Worm (Caenorhabditis elegans) whole organism, L2 larva: ENCODE data around the gene dyf-2.

Source experiments
- C34F6.9 ChIP-seq: fragments of 150-350 bp; optimal IDR thresholded peaks from 2 replicates; lab custom pipeline; 2014; ENCODE audit warnings: missing biosample characterization, missing genetic modification characterization
- F13H6.1 ChIP-seq: sonication (generic microtip); optimal IDR thresholded peaks from 2 replicates; lab custom pipeline; 2016; ENCODE audit warnings: missing genetic modification characterization, missing compliant biosample characterization
- R02D3.7 ChIP-seq: fragments of 150-350 bp; optimal IDR thresholded peaks from 2 replicates; lab custom pipeline; 2014; ENCODE audit warnings: missing biosample characterization, missing genetic modification characterization
- Y55F3AM.14 ChIP-seq: fragments of 200-800 bp; sonication (Bioruptor generic); optimal IDR thresholded peaks from 2 replicates; lab custom pipeline; 2018; ENCODE audit warnings: mild to moderate bottlenecking, missing genetic modification characterization, missing compliant biosample characterization
- alr-1 ChIP-seq: fragments of 150-350 bp; optimal IDR thresholded peaks from 2 replicates; lab custom pipeline; 2014; ENCODE audit warnings: missing biosample characterization, missing genetic modification characterization
- aly-2 ChIP-seq: fragments of 150-350 bp; optimal IDR thresholded peaks from 2 replicates; lab custom pipeline; 2014; ENCODE audit warnings: missing biosample characterization, missing genetic modification characterization
- ama-1 ChIP-seq: fragments of 150-350 bp; optimal IDR thresholded peaks from 2 replicates; lab custom pipeline; 2018; ENCODE audit warnings: inconsistent platforms
- ceh-16 ChIP-seq: fragments of 150-350 bp; optimal IDR thresholded peaks from 2 replicates; lab custom pipeline; 2014; ENCODE audit warnings: missing biosample characterization, missing genetic modification characterization
- ceh-82 ChIP-seq: fragments of 150-350 bp; optimal IDR thresholded peaks from 2 replicates; lab custom pipeline; 2014; ENCODE audit warnings: missing biosample characterization, missing genetic modification characterization
- dmd-4 ChIP-seq: sonication (generic microtip); optimal IDR thresholded peaks from 2 replicates; lab custom pipeline; 2017; ENCODE audit warnings: missing biosample characterization, missing genetic modification characterization
- egl-27 ChIP-seq: sonication (generic microtip); optimal IDR thresholded peaks from 3 replicates; lab custom pipeline; 2017; ENCODE audit warnings: missing biosample characterization, missing genetic modification reagents, missing genetic modification characterization
- elt-1 ChIP-seq: fragments of 150-350 bp; optimal IDR thresholded peaks from 2 replicates; lab custom pipeline; 2014; ENCODE audit warnings: missing biosample characterization, missing genetic modification characterization
- elt-3 ChIP-seq: sonication (generic microtip); optimal IDR thresholded peaks from 2 replicates; lab custom pipeline; 2017; ENCODE audit warnings: missing biosample characterization, missing genetic modification characterization
- fos-1 ChIP-seq: fragments of 150-350 bp; optimal IDR thresholded peaks from 2 replicates; lab custom pipeline; 2014; ENCODE audit warnings: missing biosample characterization, missing genetic modification characterization
- gmeb-1 ChIP-seq: fragments of 150-350 bp; optimal IDR thresholded peaks from 2 replicates; lab custom pipeline; 2014; ENCODE audit warnings: missing biosample characterization, missing genetic modification characterization
- lin-11 ChIP-seq: fragments of 150-350 bp; sonication (generic microtip); optimal IDR thresholded peaks from 2 replicates; lab custom pipeline; 2014; ENCODE audit warnings: missing biosample characterization, missing genetic modification characterization, inconsistent platforms, mixed read lengths
- lin-13 ChIP-seq: fragments of 150-350 bp; optimal IDR thresholded peaks from 2 replicates; lab custom pipeline; 2014; ENCODE audit warnings: missing biosample characterization, missing genetic modification reagents, missing genetic modification characterization
- lin-39 ChIP-seq: fragments of 150-350 bp; optimal IDR thresholded peaks from 2 replicates; lab custom pipeline; 2014; ENCODE audit warnings: missing biosample characterization, missing genetic modification reagents, missing genetic modification characterization
- lsy-2 ChIP-seq, 2 experiments: fragments of 150-350 bp in 1 of 2; sonication (generic microtip) in 1 of 2; optimal IDR thresholded peaks; 2 replicates each; lab custom pipeline; 2014 to 2017; ENCODE audit warnings: missing biosample characterization in 2 of 2, missing genetic modification characterization in 2 of 2
- mab-5 ChIP-seq: fragments of 150-350 bp; optimal IDR thresholded peaks from 2 replicates; lab custom pipeline; 2014; ENCODE audit warnings: missing biosample characterization, missing genetic modification characterization
- mbf-1 ChIP-seq: sonication (generic microtip); optimal IDR thresholded peaks from 2 replicates; lab custom pipeline; 2017; ENCODE audit warnings: missing biosample characterization, missing genetic modification characterization
- nhr-10 ChIP-seq: sonication (generic microtip); optimal IDR thresholded peaks from 2 replicates; lab custom pipeline; 2017; ENCODE audit warnings: missing biosample characterization, missing genetic modification characterization
- nhr-11 ChIP-seq: fragments of 150-350 bp; optimal IDR thresholded peaks from 2 replicates; lab custom pipeline; 2014; ENCODE audit warnings: missing biosample characterization, missing genetic modification characterization
- nhr-12 ChIP-seq: fragments of 150-350 bp; optimal IDR thresholded peaks from 2 replicates; lab custom pipeline; 2014; ENCODE audit warnings: missing biosample characterization, missing genetic modification characterization
- nhr-129 ChIP-seq: fragments of 150-350 bp; optimal IDR thresholded peaks from 2 replicates; lab custom pipeline; 2014; ENCODE audit warnings: missing biosample characterization, missing genetic modification characterization
- nhr-21 ChIP-seq: fragments of 150-350 bp; optimal IDR thresholded peaks from 2 replicates; lab custom pipeline; 2014; ENCODE audit warnings: missing biosample characterization, missing genetic modification characterization
- nhr-237 ChIP-seq: fragments of 150-350 bp; optimal IDR thresholded peaks from 2 replicates; lab custom pipeline; 2014; ENCODE audit warnings: missing biosample characterization, missing genetic modification characterization
- nhr-25 ChIP-seq: fragments of 150-350 bp; sonication (generic microtip); optimal IDR thresholded peaks from 3 replicates; lab custom pipeline; 2014; ENCODE audit warnings: missing biosample characterization, missing genetic modification characterization
- nhr-6 ChIP-seq: fragments of 150-350 bp; optimal IDR thresholded peaks from 2 replicates; lab custom pipeline; 2014; ENCODE audit warnings: missing biosample characterization, missing genetic modification characterization
- skn-1 ChIP-seq: sonication (generic microtip); optimal IDR thresholded peaks from 2 replicates; lab custom pipeline; 2017; ENCODE audit warnings: missing biosample characterization, missing genetic modification characterization
- sma-3 ChIP-seq: sonication (generic microtip); optimal IDR thresholded peaks from 2 replicates; lab custom pipeline; 2016; ENCODE audit warnings: missing genetic modification reagents, missing genetic modification characterization, missing compliant biosample characterization
- sma-9 ChIP-seq, 2 experiments: fragments of 150-350 bp in 1 of 2; sonication (generic microtip) in 1 of 2; optimal IDR thresholded peaks; 2 replicates each; lab custom pipeline; 2014 to 2016; ENCODE audit warnings: missing genetic modification characterization in 2 of 2, mild to moderate bottlenecking in 1 of 2, missing biosample characterization in 1 of 2, missing compliant biosample characterization in 1 of 2, missing genetic modification reagents in 1 of 2, moderate library complexity in 1 of 2
- snpc-4 ChIP-seq: fragments of 150-350 bp; optimal IDR thresholded peaks from 2 replicates; lab custom pipeline; 2014; ENCODE audit warnings: missing biosample characterization, missing genetic modification characterization
- unc-39 ChIP-seq: fragments of 150-350 bp; optimal IDR thresholded peaks from 2 replicates; lab custom pipeline; 2014; ENCODE audit warnings: missing biosample characterization, missing genetic modification characterization
- unc-55 ChIP-seq: fragments of 150-350 bp; sonication (generic microtip); optimal IDR thresholded peaks from 3 replicates; lab custom pipeline; 2014; ENCODE audit warnings: missing biosample characterization, missing genetic modification reagents, missing genetic modification characterization
- zag-1 ChIP-seq: fragments of 150-350 bp; optimal IDR thresholded peaks from 2 replicates; lab custom pipeline; 2014; ENCODE audit warnings: missing biosample characterization, missing genetic modification characterization
- ztf-1 ChIP-seq: fragments of 200-800 bp; sonication (Bioruptor generic); conservative IDR thresholded peaks from 2 replicates; pipeline ENCODE4 v1.3.6; 2022; ENCODE audit warnings: missing genetic modification characterization, missing compliant biosample characterization
- ztf-11 ChIP-seq: sonication (generic microtip); optimal IDR thresholded peaks from 2 replicates; lab custom pipeline; 2017; ENCODE audit warnings: missing biosample characterization, missing genetic modification characterization

dyf-2 gene

DNA sequence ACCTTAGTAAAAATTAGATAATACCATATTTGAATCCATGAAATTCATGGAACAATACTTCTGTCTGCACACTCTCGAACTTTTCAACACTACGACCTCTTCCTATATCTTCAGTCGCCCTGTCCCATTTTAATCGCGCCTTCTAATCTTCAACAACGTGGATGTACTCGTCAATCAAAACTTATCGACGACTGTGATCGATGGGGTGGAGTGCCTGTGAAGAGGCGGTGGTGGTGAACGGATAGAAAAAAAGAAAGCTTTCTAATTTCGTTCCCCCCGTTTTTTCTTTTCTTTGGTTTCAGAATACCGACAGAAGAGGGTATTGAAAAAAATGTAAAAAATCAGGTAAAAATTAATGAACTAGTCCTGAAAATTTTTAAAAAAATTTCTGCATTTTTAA lies 27.2 kb downstream of the dyf-2 start:
- TF ChIP-seq ceh-16 (peak; percentile 27), zag-1 (tag; lab: Kevin White, UChicago) (no peak), elt-1 (tag; lab: Kevin White, UChicago) (peak; percentile 4)

DNA sequence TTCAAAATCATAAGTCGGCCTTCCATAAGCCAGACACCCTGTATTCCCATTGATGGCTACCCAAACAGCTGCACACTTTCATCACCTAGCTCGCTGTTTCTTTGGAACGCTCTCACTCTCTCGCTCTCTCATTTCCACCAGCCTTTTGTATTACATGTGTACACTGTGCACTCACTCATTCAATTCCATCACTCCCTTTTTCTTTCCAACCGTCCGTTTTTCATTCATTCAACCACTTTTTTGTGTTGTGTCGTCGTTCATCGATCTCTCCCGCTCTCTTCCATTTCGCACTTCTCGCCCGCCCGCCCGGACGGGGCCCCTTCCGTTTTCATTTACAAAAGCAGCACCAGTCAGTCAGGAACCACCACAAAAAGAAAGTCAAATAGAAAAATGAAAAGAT lies 28.3 kb downstream of the dyf-2 start:
- no peak for TF ChIP-seq nhr-21 (tag; lab: Kevin White, UChicago)
- no peak for TF ChIP-seq nhr-25
- TF ChIP-seq mbf-1 (tag; lab: Kevin White, UChicago), result no peak
- no peak for TF ChIP-seq Y55F3AM.14 (GFP tag; lab: Kevin White, UChicago)
- TF ChIP-seq nhr-12 (tag; lab: Kevin White, UChicago), result no peak
- no peak for TF ChIP-seq ama-1 (lab: Kevin White, UChicago)
- TF ChIP-seq ceh-82 (tag; lab: Kevin White, UChicago), result no peak
- no peak for TF ChIP-seq snpc-4
- no peak for TF ChIP-seq aly-2 (tag; lab: Kevin White, UChicago)
- peak; percentile 24 for TF ChIP-seq nhr-129 (tag; lab: Kevin White, UChicago)
- TF ChIP-seq ztf-11 (tag; lab: Kevin White, UChicago), result no peak
- TF ChIP-seq lin-13 (GFP tag; lab: Kevin White, UChicago), result no peak
- TF ChIP-seq fos-1 (tag; lab: Kevin White, UChicago), result peak; percentile 76

DNA sequence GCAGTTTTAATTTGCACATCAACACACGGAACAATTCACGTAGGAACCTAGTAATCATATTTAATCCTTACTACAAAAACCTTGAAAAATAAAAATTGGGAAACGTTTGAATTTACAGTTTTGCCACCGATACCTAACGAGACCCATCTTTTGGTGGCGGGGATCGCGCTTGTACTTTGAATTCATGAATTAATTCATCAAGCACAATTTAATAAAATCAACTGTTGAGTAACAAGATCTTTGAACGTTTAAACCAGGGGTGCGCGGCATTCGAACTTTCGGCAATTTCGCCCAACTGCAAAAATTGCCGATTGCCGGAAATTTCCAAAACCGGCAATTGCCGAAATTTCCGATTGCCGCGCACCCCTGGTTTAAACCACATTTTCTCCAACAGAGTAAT lies 29.6 kb downstream of the dyf-2 start:
- TF ChIP-seq nhr-6 (tag; lab: Kevin White, UChicago) (no peak), aly-2 (tag; lab: Kevin White, UChicago) (no peak), nhr-129 (tag; lab: Kevin White, UChicago) (no peak), nhr-12 (tag; lab: Kevin White, UChicago) (no peak), lsy-2 (tag; optimal IDR thresholded peaks at IDR 0.05; lab: Kevin White, UChicago) (no peak), unc-55 (no peak), sma-9 (GFP tag; optimal IDR thresholded peaks at IDR 0.05; lab: Kevin White, UChicago) (no peak), sma-9 (tag; optimal IDR thresholded peaks at IDR 0.05; lab: Kevin White, UChicago) (no peak), gmeb-1 (tag; lab: Kevin White, UChicago) (no peak), lin-39 (tag; lab: Kevin White, UChicago) (no peak), C34F6.9 (tag; lab: Kevin White, UChicago) (no peak), egl-27 (no peak), sma-3 (GFP tag; lab: Kevin White, UChicago) (no peak), R02D3.7 (tag; lab: Kevin White, UChicago) (no peak), nhr-11 (no peak), ztf-1 (no peak), ceh-82 (tag; lab: Kevin White, UChicago) (no peak), ceh-16 (no peak), mab-5 (tag; lab: Kevin White, UChicago) (no peak), lin-11 (no peak)

DNA sequence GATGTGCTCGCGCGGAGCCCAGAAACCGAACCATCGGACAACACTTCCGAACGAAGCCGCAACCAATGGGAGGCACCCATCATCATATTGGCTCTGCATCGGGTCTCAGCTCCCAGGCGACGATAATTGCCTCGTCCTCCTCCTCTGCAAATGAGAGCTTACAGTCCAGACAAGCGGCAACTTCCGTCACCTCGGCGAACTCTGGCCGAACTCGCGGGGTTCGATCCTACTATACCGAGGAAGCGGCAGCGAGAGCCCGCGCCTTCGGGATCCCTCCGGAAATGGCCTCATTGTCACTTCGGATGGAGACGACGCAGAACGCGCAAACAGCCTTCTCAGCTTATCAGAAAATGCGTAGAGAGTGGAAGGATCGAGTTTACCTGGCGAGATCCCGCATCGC lies 31.3 kb downstream of the dyf-2 start:
- TF ChIP-seq dmd-4 (tag; lab: Kevin White, UChicago), result no peak
- TF ChIP-seq lin-11, result no peak
- TF ChIP-seq Y55F3AM.14 (GFP tag; lab: Kevin White, UChicago), result no peak
- no peak for TF ChIP-seq elt-1 (tag; lab: Kevin White, UChicago)

DNA sequence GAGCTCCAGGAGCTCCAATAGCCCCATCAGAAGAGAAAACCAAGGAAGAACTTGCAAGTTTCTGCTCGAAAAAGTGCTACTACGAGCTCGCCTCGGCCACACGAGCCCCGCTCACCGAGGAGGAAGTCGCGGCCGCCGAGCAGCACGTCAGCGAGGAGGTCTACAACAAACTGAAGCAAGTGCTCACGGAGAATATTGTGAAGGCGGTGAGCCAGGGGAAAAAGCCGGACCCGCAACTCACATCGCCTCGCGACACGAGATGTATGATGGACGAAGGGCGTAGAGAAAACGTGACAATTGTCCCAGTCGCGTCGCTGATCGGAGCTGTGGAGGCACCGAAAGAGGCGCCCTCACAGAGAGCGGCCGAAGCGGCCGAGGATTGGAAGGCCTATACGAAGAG lies 33.5 kb downstream of the dyf-2 start:
- TF ChIP-seq elt-3 (tag; lab: Kevin White, UChicago), result no peak
- no peak for TF ChIP-seq nhr-10
- no peak for TF ChIP-seq lsy-2 (tag; optimal IDR thresholded peaks at IDR 0.05; lab: Kevin White, UChicago)
- TF ChIP-seq nhr-21 (tag; lab: Kevin White, UChicago), result no peak
- TF ChIP-seq nhr-237 (tag; lab: Kevin White, UChicago), result no peak
- TF ChIP-seq lin-11, result no peak
- TF ChIP-seq F13H6.1 (tag; lab: Kevin White, UChicago), result no peak
- TF ChIP-seq skn-1 (tag; lab: Kevin White, UChicago), result no peak
- TF ChIP-seq mab-5 (tag; lab: Kevin White, UChicago), result no peak
- TF ChIP-seq unc-39, result no peak
- no peak for TF ChIP-seq alr-1
- no peak for TF ChIP-seq ceh-82 (tag; lab: Kevin White, UChicago)
